Fruit fly (Drosophila melanogaster) whole organism, embryonic: ENCODE results near the gene CG42272.

Experiments used
- Atf-2 ChIP-seq: fragments of 200-800 bp; sonication (Bioruptor generic); optimal IDR thresholded peaks from 2 replicates; lab custom pipeline; 2016; ENCODE audit warnings: missing biosample characterization, missing genetic modification characterization
- CG10209 ChIP-seq: fragments of 200-800 bp; sonication (Bioruptor generic); optimal IDR thresholded peaks from 3 replicates; lab custom pipeline; 2017; ENCODE audit warnings: missing biosample characterization, mild to moderate bottlenecking, missing genetic modification characterization, missing genetic modification reagents
- CG10267 ChIP-seq: fragments of 200-800 bp; sonication (Bioruptor generic); optimal IDR thresholded peaks from 2 replicates; lab custom pipeline; 2018; ENCODE audit warnings: missing biosample characterization, mild to moderate bottlenecking, missing genetic modification characterization, moderate library complexity
- CG11696 ChIP-seq: fragments of 200-800 bp; sonication (Bioruptor generic); IDR thresholded peaks from 2 replicates; pipeline ENCODE4 v1.3.6; 2022; ENCODE audit warnings: missing biosample characterization, missing genetic modification characterization
- CG12219 ChIP-seq: fragments of 200-800 bp; sonication (Bioruptor generic); optimal IDR thresholded peaks from 3 replicates; lab custom pipeline; 2018; ENCODE audit warnings: missing biosample characterization, mild to moderate bottlenecking, missing genetic modification characterization
- CG13624 ChIP-seq: fragments of 200-800 bp; sonication (Bioruptor generic); optimal IDR thresholded peaks from 2 replicates; lab custom pipeline; 2016; ENCODE audit warnings: missing biosample characterization, missing genetic modification characterization
- CG14710 ChIP-seq: fragments of 200-800 bp; sonication (Bioruptor generic); optimal IDR thresholded peaks from 3 replicates; lab custom pipeline; 2019; ENCODE audit warnings: missing biosample characterization, mild to moderate bottlenecking, missing genetic modification characterization, moderate library complexity
- CG1529 ChIP-seq: fragments of 200-800 bp; sonication (Bioruptor generic); optimal IDR thresholded peaks from 3 replicates; lab custom pipeline; 2018; ENCODE audit warnings: missing biosample characterization, missing genetic modification characterization
- CG1602 ChIP-seq: fragments of 200-800 bp; sonication (Bioruptor generic); optimal IDR thresholded peaks from 3 replicates; lab custom pipeline; 2016; ENCODE audit warnings: missing biosample characterization, missing genetic modification characterization
- CG18011 ChIP-seq: fragments of 200-800 bp; sonication (Bioruptor generic); optimal IDR thresholded peaks from 2 replicates; lab custom pipeline; 2017; ENCODE audit warnings: missing biosample characterization, missing genetic modification characterization, mild to moderate bottlenecking, moderate library complexity, missing genotype
- CG3281 ChIP-seq: fragments of 200-800 bp; sonication (Bioruptor generic); optimal IDR thresholded peaks from 3 replicates; lab custom pipeline; 2017; ENCODE audit warnings: missing biosample characterization, mild to moderate bottlenecking, missing genetic modification characterization
- CG33213 ChIP-seq: fragments of 200-800 bp; sonication (Bioruptor generic); optimal IDR thresholded peaks from 3 replicates; lab custom pipeline; 2016; ENCODE audit warnings: missing biosample characterization, missing genetic modification characterization
- CG33557 ChIP-seq: fragments of 200-800 bp; sonication (Bioruptor generic); optimal IDR thresholded peaks from 2 replicates; lab custom pipeline; 2019; ENCODE audit warnings: missing biosample characterization, mild to moderate bottlenecking, missing genetic modification characterization, moderate library complexity
- CG4820 ChIP-seq: fragments of 200-800 bp; sonication (Bioruptor generic); optimal IDR thresholded peaks from 3 replicates; lab custom pipeline; 2016; ENCODE audit warnings: missing biosample characterization, missing genetic modification characterization
- CG4854 ChIP-seq: fragments of 200-800 bp; sonication (Bioruptor generic); optimal IDR thresholded peaks from 2 replicates; lab custom pipeline; 2016; ENCODE audit warnings: missing biosample characterization, missing genetic modification characterization, inconsistent platforms
- CG6175 ChIP-seq: fragments of 200-800 bp; sonication (Bioruptor generic); IDR thresholded peaks from 3 replicates; pipeline ENCODE4 v1.3.6; 2022; ENCODE audit warnings: missing biosample characterization, missing genetic modification characterization
- CG9215 ChIP-seq: fragments of 200-800 bp; sonication (Bioruptor generic); IDR thresholded peaks from 2 replicates; pipeline ENCODE4 v1.3.6; 2022; ENCODE audit warnings: missing biosample characterization, missing genetic modification characterization
- CG9817 ChIP-seq: fragments of 200-800 bp; sonication (Bioruptor generic); optimal IDR thresholded peaks from 2 replicates; lab custom pipeline; 2018; ENCODE audit warnings: missing biosample characterization, mild to moderate bottlenecking, missing genetic modification characterization, moderate library complexity
- CHES-1-like ChIP-seq: fragments of 200-800 bp; sonication (Bioruptor generic); optimal IDR thresholded peaks from 2 replicates; lab custom pipeline; 2016; ENCODE audit warnings: missing biosample characterization, missing genetic modification characterization
- Ets65A ChIP-seq: fragments of 200-800 bp; sonication (Bioruptor generic); peaks from one replicate; lab custom pipeline; 2016; ENCODE audit warnings: missing biosample characterization, missing genetic modification characterization
- NK7.1 ChIP-seq: fragments of 200-800 bp; sonication (Bioruptor generic); optimal IDR thresholded peaks from 3 replicates; lab custom pipeline; 2016; ENCODE audit warnings: missing biosample characterization, missing genetic modification characterization
- Nf-YB ChIP-seq: fragments of 200-800 bp; sonication (Bioruptor generic); optimal IDR thresholded peaks from 3 replicates; lab custom pipeline; 2019; ENCODE audit warnings: missing biosample characterization, mild to moderate bottlenecking, missing genetic modification characterization, moderate library complexity
- NfI ChIP-seq: fragments of 200-800 bp; sonication (Bioruptor generic); optimal IDR thresholded peaks from 3 replicates; lab custom pipeline; 2018; ENCODE audit warnings: missing biosample characterization, mild to moderate bottlenecking, missing genetic modification characterization, moderate library complexity
- Vsx1 ChIP-seq: fragments of 200-800 bp; sonication (Bioruptor generic); optimal IDR thresholded peaks from 2 replicates; lab custom pipeline; 2017; ENCODE audit warnings: missing biosample characterization, mild to moderate bottlenecking, missing genetic modification characterization, missing genetic modification reagents
- Xrp1 ChIP-seq: fragments of 200-800 bp; sonication (Bioruptor generic); IDR thresholded peaks from 2 replicates; pipeline ENCODE4 v1.3.6; 2022; ENCODE audit warnings: missing biosample characterization, missing genetic modification characterization
- al ChIP-seq: fragments of 200-800 bp; sonication (Bioruptor generic); IDR thresholded peaks from 2 replicates; pipeline ENCODE4 v1.3.6; 2022; ENCODE audit warnings: missing biosample characterization, missing genetic modification characterization
- ash1 ChIP-seq: fragments of 200-800 bp; sonication (Bioruptor generic); optimal IDR thresholded peaks from 2 replicates; lab custom pipeline; 2018; ENCODE audit warnings: missing biosample characterization, mild to moderate bottlenecking, missing genetic modification characterization
- br ChIP-seq: fragments of >200 bp; optimal IDR thresholded peaks from 2 replicates; lab custom pipeline; 2017
- bsh ChIP-seq, 2 experiments: fragments of 200-800 bp; sonication (Bioruptor generic); optimal IDR thresholded peaks; 2 replicates each; lab custom pipeline; 2017 to 2018; ENCODE audit warnings: mild to moderate bottlenecking in 2 of 2, missing biosample characterization in 2 of 2, missing genetic modification characterization in 2 of 2, moderate library complexity in 1 of 2
- caup ChIP-seq: fragments of 200-800 bp; sonication (Bioruptor generic); optimal IDR thresholded peaks from 3 replicates; lab custom pipeline; 2017; ENCODE audit warnings: missing biosample characterization, mild to moderate bottlenecking, missing genetic modification characterization, moderate library complexity; ENCODE audit not compliant: severe bottlenecking
- crp ChIP-seq, 2 experiments: fragments of 200-800 bp; sonication (Bioruptor generic); optimal IDR thresholded peaks; 2 replicates in 1 of 2; 3 replicates in 1 of 2; lab custom pipeline; 2017; ENCODE audit warnings: missing biosample characterization in 2 of 2, missing genetic modification characterization in 2 of 2, mild to moderate bottlenecking in 1 of 2, moderate library complexity in 1 of 2
- cwo ChIP-seq: fragments of 200-800 bp; sonication (Bioruptor generic); optimal IDR thresholded peaks from 3 replicates; lab custom pipeline; 2017; ENCODE audit warnings: missing biosample characterization, missing genetic modification characterization, mild to moderate bottlenecking, moderate library complexity, missing genetic modification reagents
- da ChIP-seq: fragments of 200-800 bp; sonication (Bioruptor generic); optimal IDR thresholded peaks from 2 replicates; lab custom pipeline; 2016; ENCODE audit warnings: missing biosample characterization, missing genetic modification characterization
- jing ChIP-seq: fragments of 200-800 bp; sonication (Bioruptor generic); optimal IDR thresholded peaks from 2 replicates; lab custom pipeline; 2018; ENCODE audit warnings: missing biosample characterization, mild to moderate bottlenecking, missing genetic modification characterization
- kay ChIP-seq: fragments of 200-800 bp; sonication (Bioruptor generic); optimal IDR thresholded peaks from 2 replicates; lab custom pipeline; 2016; ENCODE audit warnings: missing biosample characterization, missing genetic modification characterization
- nau ChIP-seq: fragments of 200-800 bp; sonication (Bioruptor generic); optimal IDR thresholded peaks from 3 replicates; lab custom pipeline; 2017; ENCODE audit warnings: missing biosample characterization, mild to moderate bottlenecking, missing genetic modification characterization, missing genetic modification reagents
- nerfin-1 ChIP-seq: fragments of 200-800 bp; sonication (Bioruptor generic); optimal IDR thresholded peaks from 3 replicates; lab custom pipeline; 2019; ENCODE audit warnings: missing biosample characterization, mild to moderate bottlenecking, missing genetic modification characterization, moderate library complexity
- nom ChIP-seq: fragments of 200-800 bp; sonication (Bioruptor generic); optimal IDR thresholded peaks from 2 replicates; lab custom pipeline; 2017; ENCODE audit warnings: missing biosample characterization, missing genetic modification characterization, mild to moderate bottlenecking, moderate library complexity, missing genetic modification reagents
- oc ChIP-seq: fragments of 200-800 bp; sonication (Bioruptor generic); optimal IDR thresholded peaks from 2 replicates; lab custom pipeline; 2018; ENCODE audit warnings: missing biosample characterization, mild to moderate bottlenecking, missing genetic modification characterization, moderate library complexity
- pb ChIP-seq: fragments of 200-800 bp; sonication (Bioruptor generic); optimal IDR thresholded peaks from 3 replicates; lab custom pipeline; 2016; ENCODE audit warnings: missing biosample characterization, missing genetic modification characterization
- prd ChIP-seq, 3 experiments: fragments of >200 bp in 2 of 3; fragments of 200-800 bp in 1 of 3; sonication (Bioruptor generic) in 1 of 3; optimal IDR thresholded peaks in 2 of 3; IDR thresholded peaks in 1 of 3; 2 replicates in 2 of 3; 3 replicates in 1 of 3; pipeline versions ENCODE4 v1.3.6 to Lab custom; 2017 to 2022; ENCODE audit warnings: missing biosample characterization in 1 of 3, missing genetic modification characterization in 1 of 3
- schlank ChIP-seq: fragments of 200-800 bp; sonication (Bioruptor generic); optimal IDR thresholded peaks from 2 replicates; lab custom pipeline; 2018; ENCODE audit warnings: missing biosample characterization, mild to moderate bottlenecking, missing genetic modification characterization
- shn ChIP-seq: fragments of 200-800 bp; sonication (Bioruptor generic); optimal IDR thresholded peaks from 3 replicates; lab custom pipeline; 2016; ENCODE audit warnings: missing biosample characterization, missing genetic modification characterization
- sisA ChIP-seq: fragments of 200-800 bp; sonication (Bioruptor generic); IDR thresholded peaks from 2 replicates; pipeline ENCODE4 v1.3.6; 2022; ENCODE audit warnings: missing biosample characterization, missing genetic modification characterization
- tgo ChIP-seq: fragments of 200-800 bp; sonication (Bioruptor generic); IDR thresholded peaks from 3 replicates; pipeline ENCODE4 v1.3.6; 2022; ENCODE audit warnings: missing biosample characterization, missing genetic modification characterization
- ttk ChIP-seq: fragments of 200-800 bp; sonication (Bioruptor generic); IDR thresholded peaks from 2 replicates; pipeline ENCODE4 v2.1.2; 2022; ENCODE audit warnings: missing biosample characterization, missing genetic modification characterization
- vnd ChIP-seq: fragments of 200-800 bp; sonication (Bioruptor generic); IDR thresholded peaks from 3 replicates; pipeline ENCODE4 v1.3.6; 2022; ENCODE audit warnings: missing biosample characterization, missing genetic modification characterization; ENCODE audit not compliant: partially characterized antibody
- wor ChIP-seq: fragments of 200-800 bp; sonication (Bioruptor generic); IDR thresholded peaks from 2 replicates; pipeline ENCODE4 v1.3.6; 2022; ENCODE audit warnings: missing biosample characterization, missing genetic modification characterization

The CG42272 gene

DNA sequence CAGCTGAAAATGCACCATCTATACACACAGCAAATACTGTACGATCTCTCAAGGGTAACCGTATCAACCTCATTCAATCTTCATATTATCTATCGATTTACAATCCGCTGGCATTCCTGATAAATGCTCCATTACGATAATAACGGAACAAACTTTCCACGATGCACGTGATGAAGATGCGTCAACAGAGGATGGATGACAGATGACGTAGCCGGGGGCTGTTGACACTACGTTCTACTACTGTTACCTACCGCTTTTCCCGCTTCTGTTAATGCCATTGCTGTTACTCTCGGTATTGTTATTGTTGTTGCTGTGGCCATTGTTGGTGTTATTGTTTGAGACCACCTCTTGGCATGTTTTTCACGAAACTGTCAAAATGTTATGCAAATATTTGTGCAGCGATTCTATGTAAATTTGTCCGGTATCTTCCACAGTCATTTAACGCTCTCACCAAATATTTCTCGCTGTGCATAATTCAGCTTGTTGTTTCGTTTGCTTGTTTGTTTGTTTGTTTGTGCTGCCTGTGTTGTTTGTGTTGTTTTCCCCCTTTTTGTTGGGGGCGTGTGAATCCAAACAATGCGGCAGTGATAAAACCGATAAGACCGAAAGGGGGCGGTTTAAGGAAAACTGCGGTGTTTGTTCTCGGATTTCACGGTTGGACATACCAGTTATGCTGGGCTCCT is 21.1 kb downstream of the CG42272 start (continued):
- TF ChIP-seq oc (tag; lab: Kevin White, UChicago) = peak; percentile 87
- TF ChIP-seq cwo (GFP tag; lab: Kevin White, UChicago) = peak; percentile 59
- TF ChIP-seq CG1529 (GFP tag; lab: Kevin White, UChicago) = peak; percentile 82
- TF ChIP-seq al (GFP tag; lab: Robert Waterston, UW) = no peak
- peak; percentile 80 for TF ChIP-seq CG1602 (GFP tag; lab: Kevin White, UChicago)
- TF ChIP-seq CG3281 (GFP tag; lab: Kevin White, UChicago) = peak; percentile 76
- peak; percentile 57 for TF ChIP-seq CG4820 (GFP tag; lab: Kevin White, UChicago)
- TF ChIP-seq crp (GFP tag; optimal IDR thresholded peaks at IDR 0.05; lab: Kevin White, UChicago) = peak in 1 of 2 experiments; percentile 47
- TF ChIP-seq CG6175 = no peak
- TF ChIP-seq CG10267 (tag; lab: Kevin White, UChicago) = peak; percentile 71
- peak in 1 of 2 experiments; percentile 89 for TF ChIP-seq bsh (GFP tag; optimal IDR thresholded peaks at IDR 0.05; lab: Kevin White, UChicago)
- peak; percentile 63 for TF ChIP-seq Ets65A (GFP tag; lab: Kevin White, UChicago)
- peak; percentile 83 for TF ChIP-seq CG4854 (GFP tag; lab: Kevin White, UChicago)
- TF ChIP-seq wor (GFP tag; lab: Robert Waterston, UW) = no peak
- peak; percentile 80 for TF ChIP-seq CG12219 (GFP tag; lab: Kevin White, UChicago)
- TF ChIP-seq CG10209 = peak; percentile 91
- peak; percentile 79 for TF ChIP-seq caup (GFP tag; lab: Kevin White, UChicago)
- peak; percentile 26; the same call in 1 of the 2 replicates for TF ChIP-seq sisA (GFP tag; lab: Robert Waterston, UW)
- TF ChIP-seq shn = peak; percentile 83
- peak; percentile 48 for TF ChIP-seq CG18011
- TF ChIP-seq CG9817 = peak; percentile 35
- peak; percentile 83 for TF ChIP-seq CG33557 (GFP tag; lab: Kevin White, UChicago)
- peak; percentile 92 for TF ChIP-seq nau (GFP tag; lab: Kevin White, UChicago)
- TF ChIP-seq NK7.1 = no peak
- peak; percentile 73 for TF ChIP-seq pb (GFP tag; lab: Kevin White, UChicago)
- peak; percentile 89 for TF ChIP-seq CG14710 (tag; lab: Kevin White, UChicago)
- TF ChIP-seq CG13624 (GFP tag; lab: Kevin White, UChicago) = peak; percentile 26
- TF ChIP-seq da (GFP tag; lab: Kevin White, UChicago) = peak; percentile 60
- peak; percentile 84 for TF ChIP-seq nerfin-1 (tag; lab: Kevin White, UChicago)
- 0 out of 2 replicates have a peak, but pooled peaks have one; percentile 31 for TF ChIP-seq ttk (GFP tag; lab: Robert Waterston, UW)
- TF ChIP-seq CG11696 (GFP tag; lab: Robert Waterston, UW) = peak; percentile 43; the same call in 1 of the 2 replicates
- peak; percentile 49 for TF ChIP-seq ash1
- peak; percentile 53 for TF ChIP-seq kay (GFP tag; lab: Kevin White, UChicago)
- TF ChIP-seq jing (GFP tag; lab: Kevin White, UChicago) = peak; percentile 77
- TF ChIP-seq Nf-YB (GFP tag; lab: Kevin White, UChicago) = peak; percentile 72
- TF ChIP-seq vnd (GFP tag; lab: Robert Waterston, UW) = no peak
- no peak for TF ChIP-seq prd (optimal IDR thresholded peaks at IDR 0.05; lab: Kevin White, UChicago)
- peak; percentile 30; the same call in 1 of the 3 replicates for TF ChIP-seq prd (GFP tag; IDR thresholded peaks at IDR 0.05; lab: Robert Waterston, UW)
- peak; percentile 91 for TF ChIP-seq CG33213 (GFP tag; lab: Kevin White, UChicago)
- peak; percentile 48; the same call in 1 of the 3 replicates for TF ChIP-seq tgo
- peak; percentile 80 for TF ChIP-seq Atf-2 (GFP tag; lab: Kevin White, UChicago)
- TF ChIP-seq schlank (tag; lab: Kevin White, UChicago) = peak; percentile 34
- no peak for TF ChIP-seq CG9215
- TF ChIP-seq nom = no peak
- peak; percentile 81 for TF ChIP-seq CHES-1-like (GFP tag; lab: Kevin White, UChicago)
- peak; percentile 85 for TF ChIP-seq Vsx1 (GFP tag; lab: Kevin White, UChicago)
- TF ChIP-seq Xrp1 (GFP tag; lab: Robert Waterston, UW) = peak; percentile 86
- TF ChIP-seq NfI (GFP tag; lab: Kevin White, UChicago) = peak; percentile 57
- no peak for TF ChIP-seq br (lab: Kevin White, UChicago)
